Worm (Caenorhabditis elegans) whole organism, early embryonic: Measurements from ENCODE around the gene sna-2.

ENCODE experiments used
- F13C5.2 ChIP-seq: sonication (generic microtip); optimal IDR thresholded peaks from 2 replicates; lab custom pipeline; 2017; ENCODE audit warnings: mild to moderate bottlenecking, missing genetic modification characterization, inconsistent platforms, missing compliant biosample characterization
- aly-1 ChIP-seq: sonication (generic microtip); optimal IDR thresholded peaks from 2 replicates; lab custom pipeline; 2016; ENCODE audit warnings: missing genetic modification characterization, missing compliant biosample characterization
- ama-1 ChIP-seq: fragments of 150-350 bp; optimal IDR thresholded peaks from 2 replicates; lab custom pipeline; 2014
- flt-1 ChIP-seq: fragments of 200-800 bp; sonication (Bioruptor generic); IDR thresholded peaks from 2 replicates; pipeline ENCODE4 v1.3.6; 2022; ENCODE audit warnings: missing genetic modification characterization, missing compliant biosample characterization

ce11 chrIV:9824480-9824879 lies 47.0 kb upstream of the sna-2 start, which contains the start of gene catp-6:
- TF ChIP-seq aly-1 (tag; lab: Kevin White, UChicago) = no peak
- TF ChIP-seq ama-1 (lab: Kevin White, UChicago) = no peak
- no peak for TF ChIP-seq F13C5.2 (tag; lab: Kevin White, UChicago)
- no peak for TF ChIP-seq flt-1 (GFP tag; lab: Robert Waterston, UW)
